Worm (Caenorhabditis elegans): ENCODE measurements around the gene nhr-3.
A peak's percentile ranks its signal among the peaks of the same experiment; 100 is the strongest.

Gene nhr-3

ce11 chrX:14610093-14610763, 51.9 kb downstream of the nhr-3 start (continued):
- TF ChIP-seq nhr-47 (tag; optimal IDR thresholded peaks at IDR 0.05) (peak; percentile 59), F16B12.6 (tag; optimal IDR thresholded peaks at IDR 0.05) (no peak), ces-1 (GFP tag; optimal IDR thresholded peaks at IDR 0.05) (no peak), mep-1 (tag; optimal IDR thresholded peaks at IDR 0.05) (no peak)
